Fruit fly (Drosophila melanogaster): Measurements from ENCODE around the gene mRpL9.
A peak's percentile ranks its signal among the peaks of the same experiment; 100 is the strongest.

Gene mRpL9

dm6 chr3R:15288802-15289201 lies 41.7 kb upstream of the mRpL9 start:
- TF ChIP-seq Blimp-1 (GFP tag; optimal IDR thresholded peaks at IDR 0.05) (no peak), CG6808 (GFP tag; optimal IDR thresholded peaks at IDR 0.05) (no peak), CG8632 (GFP tag; optimal IDR thresholded peaks at IDR 0.05) (no peak), CG11762 (GFP tag; optimal IDR thresholded peaks at IDR 0.05; ENCODE audit: insufficient read depth) (no peak), CG32006 (GFP tag; optimal IDR thresholded peaks at IDR 0.05) (no peak), CG11294 (GFP tag; IDR thresholded peaks at IDR 0.05) (no peak), eg (GFP tag; IDR thresholded peaks at IDR 0.05) (no peak)

- no peak for TF ChIP-seq Met (GFP tag; optimal IDR thresholded peaks at IDR 0.05)
- no peak for TF ChIP-seq CG6163 (GFP tag; IDR thresholded peaks at IDR 0.05)
- no peak for TF ChIP-seq Lpt (GFP tag; optimal IDR thresholded peaks at IDR 0.05)
- TF ChIP-seq Eip93F (GFP tag; optimal IDR thresholded peaks at IDR 0.05): no peak
- no peak for TF ChIP-seq CG11902 (GFP tag; optimal IDR thresholded peaks at IDR 0.05)
- TF ChIP-seq CG6854 (GFP tag; optimal IDR thresholded peaks at IDR 0.05): no peak
- TF ChIP-seq acj6 (GFP tag; optimal IDR thresholded peaks at IDR 0.05): no peak
- no peak for TF ChIP-seq CG6808 (GFP tag; optimal IDR thresholded peaks at IDR 0.05)
- no peak for TF ChIP-seq CG31627 (GFP tag; optimal IDR thresholded peaks at IDR 0.05)
- peak; percentile 47 for TF ChIP-seq vri (GFP tag; optimal IDR thresholded peaks at IDR 0.05)
- no peak for TF ChIP-seq Hr4 (GFP tag; optimal IDR thresholded peaks at IDR 0.05)
- TF ChIP-seq ss (GFP tag; optimal IDR thresholded peaks at IDR 0.05): no peak
- peak; percentile 70 for TF ChIP-seq fkh (GFP tag; optimal IDR thresholded peaks at IDR 0.05)
- peak; percentile 15 for TF ChIP-seq CG1621 (tag; optimal IDR thresholded peaks at IDR 0.05)
- TF ChIP-seq svp (GFP tag): peak; percentile 34
- no peak for TF ChIP-seq lz (GFP tag; optimal IDR thresholded peaks at IDR 0.05)
- no peak for TF ChIP-seq CG3032 (tag; optimal IDR thresholded peaks at IDR 0.05)
- no peak for TF ChIP-seq OdsH (GFP tag; optimal IDR thresholded peaks at IDR 0.05)
- TF ChIP-seq CG15336 (GFP tag; IDR thresholded peaks at IDR 0.05): no peak
- no peak for TF ChIP-seq fd59A (GFP tag; optimal IDR thresholded peaks at IDR 0.05)
- TF ChIP-seq Smox (GFP tag; optimal IDR thresholded peaks at IDR 0.05): no peak
- no peak for TF ChIP-seq net (GFP tag; optimal IDR thresholded peaks at IDR 0.05)
- TF ChIP-seq Sox15 (GFP tag; optimal IDR thresholded peaks at IDR 0.05): no peak
- no peak for TF ChIP-seq Sox102F (GFP tag; optimal IDR thresholded peaks at IDR 0.05)
- no peak for TF ChIP-seq CG10669 (GFP tag; optimal IDR thresholded peaks at IDR 0.05)
- no peak for TF ChIP-seq dac (GFP tag; optimal IDR thresholded peaks at IDR 0.05)
- no peak for TF ChIP-seq salr (GFP tag; optimal IDR thresholded peaks at IDR 0.05)
- no peak for TF ChIP-seq CG4318 (GFP tag; optimal IDR thresholded peaks at IDR 0.05)
- no peak for TF ChIP-seq Ets96B (tag; optimal IDR thresholded peaks at IDR 0.05)
- no peak for TF ChIP-seq CG7368 (GFP tag; optimal IDR thresholded peaks at IDR 0.05)
- no peak for TF ChIP-seq esn (GFP tag; optimal IDR thresholded peaks at IDR 0.05)
Measured at dm6 chr3R:15289828-15290641, 40.5 kb upstream of the mRpL9 start.

- no peak for TF ChIP-seq dac (GFP tag; optimal IDR thresholded peaks at IDR 0.05)
- peak; percentile 4 for TF ChIP-seq CG16779 (tag; optimal IDR thresholded peaks at IDR 0.05)
- no peak for TF ChIP-seq CG8319 (GFP tag; optimal IDR thresholded peaks at IDR 0.05)
- no peak for TF ChIP-seq CG10669 (GFP tag; optimal IDR thresholded peaks at IDR 0.05)
- peak; percentile 14 for TF ChIP-seq CG1621 (tag; optimal IDR thresholded peaks at IDR 0.05)
- no peak for TF ChIP-seq fd59A (GFP tag; optimal IDR thresholded peaks at IDR 0.05)
- TF ChIP-seq spab (GFP tag; optimal IDR thresholded peaks at IDR 0.05): no peak
- TF ChIP-seq CG8119 (GFP tag; IDR thresholded peaks at IDR 0.05): no peak
- TF ChIP-seq achi (GFP tag; optimal IDR thresholded peaks at IDR 0.05): no peak
- TF ChIP-seq CG34406 (GFP tag; optimal IDR thresholded peaks at IDR 0.05): no peak
- no peak for TF ChIP-seq Hr4 (GFP tag; optimal IDR thresholded peaks at IDR 0.05)
- peak; percentile 22 for TF ChIP-seq Sox14 (GFP tag; optimal IDR thresholded peaks at IDR 0.05)
- no peak for TF ChIP-seq cyc (GFP tag; optimal IDR thresholded peaks at IDR 0.05)
- peak; percentile 1 to 61 for TF ChIP-seq ss (GFP tag; optimal IDR thresholded peaks at IDR 0.05)
- no peak for TF ChIP-seq OdsH (GFP tag; optimal IDR thresholded peaks at IDR 0.05)
- no peak for TF ChIP-seq CG8632 (GFP tag; optimal IDR thresholded peaks at IDR 0.05)
- no peak for TF ChIP-seq Eip75B (GFP tag; optimal IDR thresholded peaks at IDR 0.05)
- peak; percentile 7 for TF ChIP-seq CG9139 (GFP tag; optimal IDR thresholded peaks at IDR 0.05)
- TF ChIP-seq CG6808 (GFP tag; optimal IDR thresholded peaks at IDR 0.05): no peak
- TF ChIP-seq Lpt (GFP tag; optimal IDR thresholded peaks at IDR 0.05): no peak
- TF ChIP-seq topi (GFP tag; optimal IDR thresholded peaks at IDR 0.05): no peak
Measured at dm6 chr3R:15290642-15291118, 39.9 kb upstream of the mRpL9 start, which contains the start of gene CG45218. CG45218 (minus strand) TSS chr3R:15290799.
